Worm (Caenorhabditis elegans) whole organism, mixed stage, embryonic: ENCODE measurements around the gene clec-39.

Experiments
- bed-3 ChIP-seq: fragments of 200-800 bp; sonication (Bioruptor generic); optimal IDR thresholded peaks from 3 replicates; lab custom pipeline; 2018; ENCODE audit warnings: mild to moderate bottlenecking, missing genetic modification characterization, moderate library complexity, missing compliant biosample characterization
- blmp-1 ChIP-seq: fragments of 150-350 bp; optimal IDR thresholded peaks from 2 replicates; lab custom pipeline; 2014; ENCODE audit warnings: missing biosample characterization, missing genetic modification characterization
- elt-1 ChIP-seq: sonication (generic microtip); optimal IDR thresholded peaks from 2 replicates; lab custom pipeline; 2017; ENCODE audit warnings: missing genetic modification characterization, mild to moderate bottlenecking, missing compliant biosample characterization, antibody characterized with exemption, moderate library complexity, borderline replicate concordance; ENCODE audit not compliant: insufficient read depth
- elt-3 ChIP-seq: fragments of 150-350 bp; optimal IDR thresholded peaks from 2 replicates; lab custom pipeline; 2014; ENCODE audit warnings: missing biosample characterization, missing genetic modification characterization
- ham-2 ChIP-seq: fragments of 200-800 bp; sonication (Bioruptor generic); optimal IDR thresholded peaks from 2 replicates; lab custom pipeline; 2018; ENCODE audit warnings: mild to moderate bottlenecking, missing genetic modification characterization, missing compliant biosample characterization
- mls-2 ChIP-seq: sonication (generic microtip); optimal IDR thresholded peaks from 2 replicates; lab custom pipeline; 2016; ENCODE audit warnings: mild to moderate bottlenecking, missing genetic modification characterization, moderate library complexity, missing compliant biosample characterization
- nhr-12 ChIP-seq: fragments of 150-350 bp; optimal IDR thresholded peaks from 2 replicates; lab custom pipeline; 2014; ENCODE audit warnings: missing biosample characterization, missing genetic modification characterization
- nhr-76 ChIP-seq: sonication (generic microtip); optimal IDR thresholded peaks from 2 replicates; lab custom pipeline; 2017; ENCODE audit warnings: missing biosample characterization, missing genetic modification characterization
- pha-4 ChIP-seq: fragments of 150-350 bp; optimal IDR thresholded peaks from 2 replicates; lab custom pipeline; 2018; ENCODE audit warnings: missing biosample characterization, missing genetic modification reagents, missing genetic modification characterization
- snpc-4 ChIP-seq: fragments of 150-350 bp; optimal IDR thresholded peaks from 2 replicates; lab custom pipeline; 2014; ENCODE audit warnings: missing biosample characterization, missing genetic modification characterization
- unc-39 ChIP-seq: fragments of 150-350 bp; optimal IDR thresholded peaks from 2 replicates; lab custom pipeline; 2014; ENCODE audit warnings: missing biosample characterization, missing genetic modification characterization
- unc-62 ChIP-seq: fragments of 150-350 bp; optimal IDR thresholded peaks from 2 replicates; lab custom pipeline; 2014; ENCODE audit warnings: missing biosample characterization, missing genetic modification reagents, missing genetic modification characterization
- ztf-11 ChIP-seq: fragments of 150-350 bp; optimal IDR thresholded peaks from 2 replicates; lab custom pipeline; 2014; ENCODE audit warnings: missing biosample characterization, missing genetic modification characterization

- no peak for TF ChIP-seq blmp-1 (tag; lab: Kevin White, UChicago)
- TF ChIP-seq unc-39 (tag; lab: Kevin White, UChicago) = no peak
- TF ChIP-seq ztf-11 (tag; lab: Kevin White, UChicago) = no peak
- TF ChIP-seq ham-2 = no peak
- no peak for TF ChIP-seq mls-2 (tag; lab: Kevin White, UChicago)
- TF ChIP-seq bed-3 (GFP tag; lab: Kevin White, UChicago) = no peak
- TF ChIP-seq snpc-4 (tag; lab: Kevin White, UChicago) = no peak
- no peak for TF ChIP-seq nhr-76 (tag; lab: Kevin White, UChicago)
- TF ChIP-seq unc-62 (GFP tag; lab: Kevin White, UChicago) = no peak
- no peak for TF ChIP-seq elt-3 (tag; lab: Kevin White, UChicago)
- TF ChIP-seq pha-4 (tag; lab: Kevin White, UChicago) = no peak
- no peak for TF ChIP-seq elt-1
- no peak for TF ChIP-seq nhr-12 (tag; lab: Kevin White, UChicago)
These were observed 40.2 kb downstream of the clec-39 start for ce11 chrV:16779281-16779597.
